Worm (Caenorhabditis elegans) whole organism, L1 larva: Measurements from ENCODE around the gene mogs-1.

ENCODE experiments used
- C34B4.2 ChIP-seq: sonication (generic microtip); optimal IDR thresholded peaks from 2 replicates; lab custom pipeline; 2017; ENCODE audit warnings: mild to moderate bottlenecking, missing genetic modification characterization, missing compliant biosample characterization
- F16B12.6 ChIP-seq: fragments of 150-350 bp; optimal IDR thresholded peaks from 2 replicates; lab custom pipeline; 2014; ENCODE audit warnings: missing biosample characterization, missing genetic modification characterization
- Y116A8C.19 ChIP-seq: sonication (generic microtip); optimal IDR thresholded peaks from 2 replicates; lab custom pipeline; 2016; ENCODE audit warnings: missing compliant biosample characterization, missing genetic modification characterization, borderline replicate concordance
- aha-1 ChIP-seq: fragments of 150-350 bp; optimal IDR thresholded peaks from 2 replicates; lab custom pipeline; 2014; ENCODE audit warnings: missing biosample characterization, missing genetic modification characterization
- alr-1 ChIP-seq: fragments of 200-800 bp; sonication (Bioruptor generic); optimal IDR thresholded peaks from 2 replicates; lab custom pipeline; 2018; ENCODE audit warnings: borderline replicate concordance, mild to moderate bottlenecking, missing genetic modification characterization, missing compliant biosample characterization
- aly-2 ChIP-seq: fragments of 150-350 bp; optimal IDR thresholded peaks from 2 replicates; lab custom pipeline; 2014; ENCODE audit warnings: missing biosample characterization, missing genetic modification characterization
- ama-1 ChIP-seq: fragments of 150-350 bp; optimal IDR thresholded peaks from 2 replicates; lab custom pipeline; 2014
- ceh-82 ChIP-seq, 3 experiments: fragments of 150-350 bp in 1 of 3; sonication (generic microtip) in 2 of 3; optimal IDR thresholded peaks; 2 replicates each; lab custom pipeline; 2014 to 2017; ENCODE audit warnings: missing biosample characterization in 3 of 3, missing genetic modification characterization in 3 of 3
- ceh-88 ChIP-seq: fragments of 200-800 bp; sonication (Bioruptor generic); IDR thresholded peaks from 2 replicates; pipeline ENCODE4 v1.3.6; 2022; ENCODE audit warnings: missing genetic modification characterization, missing compliant biosample characterization
- ces-1 ChIP-seq: fragments of 150-350 bp; optimal IDR thresholded peaks from 2 replicates; lab custom pipeline; 2014; ENCODE audit warnings: missing biosample characterization, missing genetic modification reagents, missing genetic modification characterization
- dpl-1 ChIP-seq, 3 experiments: fragments of 150-350 bp in 2 of 3; sonication (generic microtip) in 1 of 3; optimal IDR thresholded peaks; 2 replicates each; lab custom pipeline; 2014 to 2017; ENCODE audit warnings: missing biosample characterization in 3 of 3, missing genetic modification characterization in 3 of 3, missing genetic modification reagents in 3 of 3
- dsc-1 ChIP-seq: sonication (generic microtip); optimal IDR thresholded peaks from 2 replicates; lab custom pipeline; 2016; ENCODE audit warnings: mild to moderate bottlenecking, missing genetic modification characterization, missing compliant biosample characterization
- efl-1 ChIP-seq, 4 experiments: fragments of 150-350 bp; optimal IDR thresholded peaks in 3 of 4; peaks in 1 of 4; 1 replicate in 1 of 4; 2 replicates in 3 of 4; lab custom pipeline; 2014; ENCODE audit warnings: missing biosample characterization in 2 of 4, missing genetic modification characterization in 2 of 4, missing genetic modification reagents in 2 of 4
- efl-3 ChIP-seq: fragments of 200-800 bp; sonication (Bioruptor generic); optimal IDR thresholded peaks from 2 replicates; lab custom pipeline; 2018; ENCODE audit warnings: mild to moderate bottlenecking, missing genetic modification characterization, missing compliant biosample characterization
- fkh-10 ChIP-seq: sonication (generic microtip); optimal IDR thresholded peaks from 2 replicates; lab custom pipeline; 2017; ENCODE audit warnings: missing biosample characterization, missing genetic modification reagents, missing genetic modification characterization
- fkh-4 ChIP-seq: sonication (generic microtip); optimal IDR thresholded peaks from 2 replicates; lab custom pipeline; 2016; ENCODE audit warnings: missing compliant biosample characterization, missing genetic modification characterization, borderline replicate concordance
- fkh-8 ChIP-seq: sonication (generic microtip); optimal IDR thresholded peaks from 2 replicates; lab custom pipeline; 2016; ENCODE audit warnings: mild to moderate bottlenecking, missing genetic modification characterization, missing compliant biosample characterization
- fos-1 ChIP-seq: fragments of 150-350 bp; optimal IDR thresholded peaks from 2 replicates; lab custom pipeline; 2014; ENCODE audit warnings: missing biosample characterization, missing genetic modification characterization
- grh-1 ChIP-seq: fragments of 200-800 bp; sonication (Bioruptor generic); IDR thresholded peaks from 2 replicates; pipeline ENCODE4 v1.3.6; 2022; ENCODE audit warnings: missing genetic modification reagents, missing genetic modification characterization, missing compliant biosample characterization
- hlh-4 ChIP-seq: sonication (generic microtip); optimal IDR thresholded peaks from 2 replicates; lab custom pipeline; 2016; ENCODE audit warnings: mild to moderate bottlenecking, missing genetic modification characterization, missing compliant biosample characterization
- hpl-2 ChIP-seq: fragments of 150-350 bp; optimal IDR thresholded peaks from 2 replicates; lab custom pipeline; 2014; ENCODE audit warnings: missing biosample characterization, missing genetic modification reagents, missing genetic modification characterization
- irx-1 ChIP-seq: sonication (generic microtip); optimal IDR thresholded peaks from 2 replicates; lab custom pipeline; 2016; ENCODE audit warnings: missing genetic modification characterization, missing compliant biosample characterization
- lin-13 ChIP-seq: fragments of 150-350 bp; optimal IDR thresholded peaks from 2 replicates; lab custom pipeline; 2014; ENCODE audit warnings: missing biosample characterization, missing genetic modification reagents, missing genetic modification characterization
- lin-14 ChIP-seq: fragments of 200-800 bp; sonication (Bioruptor generic); optimal IDR thresholded peaks from 2 replicates; lab custom pipeline; 2018; ENCODE audit warnings: mild to moderate bottlenecking, missing genetic modification characterization, moderate library complexity, missing compliant biosample characterization
- lin-35 ChIP-seq, 2 experiments: fragments of 150-350 bp; optimal IDR thresholded peaks; 2 replicates each; lab custom pipeline; 2014; ENCODE audit warnings: missing biosample characterization in 2 of 2, missing genetic modification characterization in 2 of 2, missing genetic modification reagents in 2 of 2
- lin-39 ChIP-seq: fragments of 150-350 bp; optimal IDR thresholded peaks from 2 replicates; lab custom pipeline; 2014; ENCODE audit warnings: missing biosample characterization, missing genetic modification reagents, missing genetic modification characterization
- lsy-2 ChIP-seq, 2 experiments: fragments of 150-350 bp; optimal IDR thresholded peaks; 2 replicates each; lab custom pipeline; 2014; ENCODE audit warnings: missing biosample characterization in 2 of 2, missing genetic modification characterization in 2 of 2
- nhr-19 ChIP-seq: fragments of 200-800 bp; sonication (Bioruptor generic); conservative IDR thresholded peaks from 2 replicates; pipeline ENCODE4 v1.3.6; 2022; ENCODE audit warnings: missing genetic modification characterization, missing compliant biosample characterization
- nhr-20 ChIP-seq: sonication (generic microtip); optimal IDR thresholded peaks from 2 replicates; lab custom pipeline; 2016; ENCODE audit warnings: mild to moderate bottlenecking, missing genetic modification characterization, missing compliant biosample characterization
- nhr-237 ChIP-seq: fragments of 150-350 bp; optimal IDR thresholded peaks from 2 replicates; lab custom pipeline; 2014; ENCODE audit warnings: missing biosample characterization, missing genetic modification characterization
- nhr-71 ChIP-seq: sonication (generic microtip); optimal IDR thresholded peaks from 2 replicates; lab custom pipeline; 2016; ENCODE audit warnings: mild to moderate bottlenecking, missing genetic modification characterization, moderate library complexity, missing compliant biosample characterization
- nhr-77 ChIP-seq: fragments of 150-350 bp; optimal IDR thresholded peaks from 2 replicates; lab custom pipeline; 2014; ENCODE audit warnings: missing biosample characterization, missing genetic modification characterization
- nhr-84 ChIP-seq: sonication (generic microtip); optimal IDR thresholded peaks from 2 replicates; lab custom pipeline; 2017; ENCODE audit warnings: missing biosample characterization, missing genetic modification characterization
- nhr-85 ChIP-seq: sonication (generic microtip); peaks from one replicate; lab custom pipeline; 2016; ENCODE audit warnings: missing genetic modification characterization, inconsistent platforms, missing compliant biosample characterization
- pqm-1 ChIP-seq: sonication (generic microtip); optimal IDR thresholded peaks from 3 replicates; lab custom pipeline; 2017; ENCODE audit warnings: missing biosample characterization, missing genetic modification characterization
- rnt-1 ChIP-seq: sonication (generic microtip); optimal IDR thresholded peaks from 2 replicates; lab custom pipeline; 2016; ENCODE audit warnings: mild to moderate bottlenecking, missing genetic modification characterization, moderate library complexity, missing compliant biosample characterization
- snu-23 ChIP-seq: sonication (generic microtip); optimal IDR thresholded peaks from 2 replicates; lab custom pipeline; 2016; ENCODE audit warnings: missing genetic modification characterization, missing compliant biosample characterization
- swsn-7 ChIP-seq: sonication (generic microtip); optimal IDR thresholded peaks from 2 replicates; lab custom pipeline; 2016; ENCODE audit warnings: missing genetic modification characterization, missing compliant biosample characterization
- unc-30 ChIP-seq: sonication (generic microtip); optimal IDR thresholded peaks from 2 replicates; lab custom pipeline; 2017; ENCODE audit warnings: missing biosample characterization, missing genetic modification characterization
- unc-62 ChIP-seq: fragments of 150-350 bp; optimal IDR thresholded peaks from 2 replicates; lab custom pipeline; 2014; ENCODE audit warnings: missing biosample characterization, missing genetic modification reagents, missing genetic modification characterization
- xbp-1 ChIP-seq: sonication (generic microtip); optimal IDR thresholded peaks from 2 replicates; lab custom pipeline; 2016; ENCODE audit warnings: missing genetic modification characterization, missing compliant biosample characterization
- zag-1 ChIP-seq: fragments of 150-350 bp; optimal IDR thresholded peaks from 2 replicates; lab custom pipeline; 2014; ENCODE audit warnings: missing biosample characterization, missing genetic modification characterization
- ztf-4 ChIP-seq: fragments of 150-350 bp; optimal IDR thresholded peaks from 2 replicates; lab custom pipeline; 2014; ENCODE audit warnings: missing biosample characterization, missing genetic modification characterization

Gene mogs-1

ce11 chrIV:10979689-10980088 lies 42.0 kb downstream of the mogs-1 start:
- TF ChIP-seq grh-1 (GFP tag; lab: Robert Waterston, UW) (no peak), lin-14 (GFP tag; lab: Kevin White, UChicago) (peak; percentile 85), Y116A8C.19 (tag; lab: Kevin White, UChicago) (no peak), hlh-4 (tag; lab: Kevin White, UChicago) (no peak), aha-1 (no peak), fos-1 (no peak), nhr-85 (tag; lab: Kevin White, UChicago) (no peak), snu-23 (GFP tag; lab: Kevin White, UChicago) (peak; percentile 12), lsy-2 (tag; optimal IDR thresholded peaks at IDR 0.05; lab: Kevin White, UChicago) (peak in 1 of 2 experiments; percentile 24), fkh-4 (tag; lab: Kevin White, UChicago) (no peak), nhr-84 (tag; lab: Kevin White, UChicago) (no peak), nhr-19 (GFP tag; lab: Robert Waterston, UW) (0 out of 2 replicates have a peak, but pooled peaks have one; percentile 2), fkh-10 (peak; percentile 88), nhr-20 (no peak), efl-3 (no peak), fkh-8 (tag; lab: Kevin White, UChicago) (peak; percentile 6), efl-1 (optimal IDR thresholded peaks at IDR 0.05; lab: Kevin White, UChicago) (no peak), efl-1 (GFP tag; optimal IDR thresholded peaks at IDR 0.05 in 1 of 2; lab: Kevin White, UChicago) (peak in 1 of 2 experiments; percentile 31), unc-62 (no peak), lin-39 (tag; lab: Kevin White, UChicago) (no peak), aly-2 (tag; lab: Kevin White, UChicago) (no peak), ceh-88 (GFP tag; lab: Robert Waterston, UW) (no peak), hpl-2 (GFP tag; lab: Kevin White, UChicago) (no peak), ztf-4 (tag; lab: Kevin White, UChicago) (no peak), irx-1 (tag; lab: Kevin White, UChicago) (no peak), pqm-1 (tag; lab: Kevin White, UChicago) (no peak), zag-1 (tag; lab: Kevin White, UChicago) (no peak), unc-30 (tag; lab: Kevin White, UChicago) (no peak), alr-1 (tag; lab: Kevin White, UChicago) (no peak), xbp-1 (tag; lab: Kevin White, UChicago) (no peak), ama-1 (lab: Kevin White, UChicago) (no peak), nhr-77 (tag; lab: Kevin White, UChicago) (no peak), dsc-1 (peak; percentile 11), dpl-1 (GFP tag; optimal IDR thresholded peaks at IDR 0.05; lab: Kevin White, UChicago) (no peak), lin-13 (GFP tag; lab: Kevin White, UChicago) (no peak), lin-35 (GFP tag; optimal IDR thresholded peaks at IDR 0.05; lab: Kevin White, UChicago) (no peak), ces-1 (GFP tag; lab: Kevin White, UChicago) (no peak), F16B12.6 (tag; lab: Kevin White, UChicago) (no peak), nhr-237 (no peak), nhr-71 (peak; percentile 27), ceh-82 (tag; optimal IDR thresholded peaks at IDR 0.05; lab: Kevin White, UChicago) (peak in 1 of 3 experiments; percentile 26), rnt-1 (peak; percentile 43), swsn-7 (peak; percentile 8), C34B4.2 (no peak)

ce11 chrIV:10978641-10979040 lies 43.1 kb downstream of the mogs-1 start:
- TF ChIP-seq lin-14 (GFP tag; lab: Kevin White, UChicago) (peak; percentile 15), hpl-2 (GFP tag; lab: Kevin White, UChicago) (no peak)
